Worm (Caenorhabditis elegans): ENCODE data around the gene utp-20.
A peak's percentile ranks its signal among the peaks of the same experiment; 100 is the strongest.

Gene utp-20

ce11 chrII:6597507-6597906 lies 61.3 kb downstream of the utp-20 start:
- no peak for TF ChIP-seq fkh-10 (GFP tag; optimal IDR thresholded peaks at IDR 0.05)
- TF ChIP-seq fax-1 (tag; optimal IDR thresholded peaks at IDR 0.05) = no peak
- TF ChIP-seq syd-9 (tag; optimal IDR thresholded peaks at IDR 0.05) = no peak
- no peak for TF ChIP-seq gmeb-2 (tag; optimal IDR thresholded peaks at IDR 0.05)
- TF ChIP-seq fkh-6 (tag; optimal IDR thresholded peaks at IDR 0.05) = no peak
- TF ChIP-seq lim-6 (tag; optimal IDR thresholded peaks at IDR 0.05) = no peak

ce11 chrII:6598050-6598449 lies 61.9 kb downstream of the utp-20 start, which contains the start of gene dnj-8:
Gene dnj-8 (minus strand): TSS chrII:6598080.
- TF ChIP-seq C38D4.7 (GFP tag; optimal IDR thresholded peaks at IDR 0.05) (no peak), ceh-48 (tag; optimal IDR thresholded peaks at IDR 0.05) (peak; percentile 65), pha-2 (tag; optimal IDR thresholded peaks at IDR 0.05) (no peak), nfya-1 (tag; optimal IDR thresholded peaks at IDR 0.05) (peak; percentile 41)

- TF ChIP-seq nfya-1 (tag; optimal IDR thresholded peaks at IDR 0.05) = peak; percentile 34
- TF ChIP-seq hlh-13 (GFP tag; optimal IDR thresholded peaks at IDR 0.05) = no peak
- no peak for TF ChIP-seq dmd-4 (tag; optimal IDR thresholded peaks at IDR 0.05; ENCODE audit: borderline replicate concordance)
Observed at ce11 chrII:6600973-6601372, 64.8 kb downstream of the utp-20 start, which contains the start of gene vps-33.2. Gene vps-33.2 (plus strand): TSS chrII:6601216.
